Fruit fly (Drosophila melanogaster) whole organism, embryonic: ENCODE measurements around the gene opa.

Experiments used
- Antp ChIP-seq: fragments of 200-800 bp; sonication (Bioruptor generic); optimal IDR thresholded peaks from 3 replicates; lab custom pipeline; 2016; ENCODE audit warnings: missing biosample characterization, missing genetic modification characterization
- C15 ChIP-seq: fragments of 200-800 bp; sonication (Bioruptor generic); IDR thresholded peaks from 3 replicates; pipeline ENCODE4 v1.3.6; 2022; ENCODE audit warnings: missing biosample characterization, missing genetic modification characterization
- CG1024 ChIP-seq: fragments of 200-800 bp; sonication (Bioruptor generic); IDR thresholded peaks from 2 replicates; pipeline ENCODE4 v1.3.6; 2022; ENCODE audit warnings: missing biosample characterization, missing genetic modification characterization
- CG1529 ChIP-seq: fragments of 200-800 bp; sonication (Bioruptor generic); optimal IDR thresholded peaks from 3 replicates; lab custom pipeline; 2018; ENCODE audit warnings: missing biosample characterization, missing genetic modification characterization
- CG15514 ChIP-seq: fragments of 200-800 bp; sonication (Bioruptor generic); optimal IDR thresholded peaks from 3 replicates; lab custom pipeline; 2017; ENCODE audit warnings: missing biosample characterization, missing genetic modification characterization, mild to moderate bottlenecking, moderate library complexity, missing genetic modification reagents
- CG16815 ChIP-seq: fragments of 200-800 bp; sonication (Bioruptor generic); optimal IDR thresholded peaks from 3 replicates; lab custom pipeline; 2017; ENCODE audit warnings: missing biosample characterization, mild to moderate bottlenecking, missing genetic modification characterization
- CG17568 ChIP-seq: fragments of 200-800 bp; sonication (Bioruptor generic); optimal IDR thresholded peaks from 2 replicates; lab custom pipeline; 2018; ENCODE audit warnings: missing biosample characterization, mild to moderate bottlenecking, missing genetic modification characterization, moderate library complexity
- CG18262 ChIP-seq: fragments of 200-800 bp; optimal IDR thresholded peaks from 3 replicates; lab custom pipeline; 2019; ENCODE audit warnings: missing biosample characterization, mild to moderate bottlenecking, missing genetic modification characterization, moderate library complexity
- CG34376 ChIP-seq: fragments of 200-800 bp; sonication (Bioruptor generic); optimal IDR thresholded peaks from 2 replicates; lab custom pipeline; 2018; ENCODE audit warnings: missing biosample characterization, mild to moderate bottlenecking, missing genetic modification characterization
- CG34422 ChIP-seq: fragments of 200-800 bp; sonication (Bioruptor generic); IDR thresholded peaks from 3 replicates; pipeline ENCODE4 v1.3.6; 2022; ENCODE audit warnings: missing biosample characterization, missing genetic modification characterization
- CG3838 ChIP-seq: fragments of 200-800 bp; sonication (Bioruptor generic); optimal IDR thresholded peaks from 3 replicates; lab custom pipeline; 2016; ENCODE audit warnings: missing biosample characterization, missing genetic modification characterization
- CG7987 ChIP-seq: fragments of 200-800 bp; sonication (Bioruptor generic); optimal IDR thresholded peaks from 2 replicates; lab custom pipeline; 2018; ENCODE audit warnings: missing biosample characterization, mild to moderate bottlenecking, missing genetic modification characterization, moderate library complexity
- CTCF ChIP-seq: fragments of 200-800 bp; sonication (Bioruptor generic); optimal IDR thresholded peaks from 2 replicates; lab custom pipeline; 2017; ENCODE audit warnings: missing biosample characterization, mild to moderate bottlenecking, missing genetic modification characterization, moderate library complexity
- CrebB ChIP-seq: fragments of 200-800 bp; sonication (Bioruptor generic); optimal IDR thresholded peaks from 3 replicates; lab custom pipeline; 2018; ENCODE audit warnings: missing biosample characterization, mild to moderate bottlenecking, missing genetic modification characterization
- D19A ChIP-seq: fragments of 200-800 bp; optimal IDR thresholded peaks from 3 replicates; lab custom pipeline; 2019; ENCODE audit warnings: missing biosample characterization, mild to moderate bottlenecking, missing genetic modification characterization, moderate library complexity
- Dip3 ChIP-seq: fragments of 200-800 bp; sonication (Bioruptor generic); optimal IDR thresholded peaks from 3 replicates; lab custom pipeline; 2016; ENCODE audit warnings: missing biosample characterization, missing genetic modification characterization
- E2f1 ChIP-seq: fragments of 200-800 bp; sonication (Bioruptor generic); IDR thresholded peaks from 2 replicates; pipeline ENCODE4 v1.3.6; 2022; ENCODE audit warnings: missing biosample characterization, missing genetic modification characterization
- Fer1 ChIP-seq: fragments of 200-800 bp; sonication (Bioruptor generic); optimal IDR thresholded peaks from 2 replicates; lab custom pipeline; 2017; ENCODE audit warnings: missing biosample characterization, mild to moderate bottlenecking, missing genetic modification characterization
- HmgZ ChIP-seq: fragments of 200-800 bp; sonication (Bioruptor generic); optimal IDR thresholded peaks from 2 replicates; lab custom pipeline; 2018; ENCODE audit warnings: missing biosample characterization, mild to moderate bottlenecking, missing genetic modification characterization
- Lpt ChIP-seq: fragments of >200 bp; optimal IDR thresholded peaks from 2 replicates; lab custom pipeline; 2018; ENCODE audit warnings: missing biosample characterization, missing genetic modification characterization
- MBD-R2 ChIP-seq: fragments of 200-800 bp; sonication (Bioruptor generic); IDR thresholded peaks from 2 replicates; pipeline ENCODE4 v1.3.6; 2022; ENCODE audit warnings: missing biosample characterization, missing genetic modification characterization
- Med ChIP-seq: fragments of 200-800 bp; sonication (Bioruptor generic); peaks from one replicate; lab custom pipeline; 2016; ENCODE audit warnings: missing biosample characterization, missing genetic modification characterization, mild to moderate bottlenecking, inconsistent platforms, moderate library complexity
- Mes4 ChIP-seq: fragments of 200-800 bp; sonication (Bioruptor generic); optimal IDR thresholded peaks from 2 replicates; lab custom pipeline; 2016; ENCODE audit warnings: missing biosample characterization, missing genetic modification characterization
- Nf-YB ChIP-seq: fragments of 200-800 bp; sonication (Bioruptor generic); optimal IDR thresholded peaks from 3 replicates; lab custom pipeline; 2019; ENCODE audit warnings: missing biosample characterization, mild to moderate bottlenecking, missing genetic modification characterization, moderate library complexity
- Oaz ChIP-seq: fragments of 200-800 bp; sonication (Bioruptor generic); IDR thresholded peaks from 2 replicates; pipeline ENCODE4 v1.3.6; 2022; ENCODE audit warnings: missing biosample characterization, missing genetic modification characterization
- Oli ChIP-seq: fragments of 200-800 bp; sonication (Bioruptor generic); optimal IDR thresholded peaks from 2 replicates; lab custom pipeline; 2018; ENCODE audit warnings: missing biosample characterization, mild to moderate bottlenecking, missing genetic modification characterization, moderate library complexity
- Taf1 ChIP-seq: fragments of 200-800 bp; sonication (Bioruptor generic); IDR thresholded peaks from 2 replicates; pipeline ENCODE4 v1.3.6; 2022; ENCODE audit warnings: missing biosample characterization, missing genetic modification characterization
- Trl ChIP-seq, 3 experiments: fragments of >200 bp in 2 of 3; fragments of 200-800 bp in 1 of 3; sonication (Bioruptor generic) in 1 of 3; optimal IDR thresholded peaks; 2 replicates in 1 of 3; 3 replicates in 2 of 3; lab custom pipeline; 2016 to 2017; ENCODE audit warnings: missing biosample characterization in 1 of 3, missing genetic modification characterization in 1 of 3
- Usf ChIP-seq: fragments of 200-800 bp; sonication (Bioruptor generic); optimal IDR thresholded peaks from 2 replicates; lab custom pipeline; 2017; ENCODE audit warnings: missing genotype, missing biosample characterization, missing genetic modification characterization
- aop ChIP-seq: fragments of 200-800 bp; sonication (Bioruptor generic); IDR thresholded peaks from 2 replicates; pipeline ENCODE4 v1.3.6; 2022; ENCODE audit warnings: missing biosample characterization, missing genetic modification characterization
- ara ChIP-seq: fragments of 200-800 bp; sonication (Bioruptor generic); IDR thresholded peaks from 2 replicates; pipeline ENCODE4 v1.3.6; 2022; ENCODE audit warnings: missing biosample characterization, missing genetic modification characterization
- bab2 ChIP-seq: fragments of 200-800 bp; sonication (Bioruptor generic); optimal IDR thresholded peaks from 2 replicates; lab custom pipeline; 2016; ENCODE audit warnings: missing biosample characterization, missing genetic modification characterization
- bigmax ChIP-seq: fragments of 200-800 bp; sonication (Bioruptor generic); optimal IDR thresholded peaks from 2 replicates; lab custom pipeline; 2018; ENCODE audit warnings: missing biosample characterization, mild to moderate bottlenecking, missing genetic modification characterization
- btn ChIP-seq: fragments of 200-800 bp; sonication (Bioruptor generic); optimal IDR thresholded peaks from 2 replicates; lab custom pipeline; 2016; ENCODE audit warnings: missing biosample characterization, missing genetic modification characterization
- cato ChIP-seq: fragments of 200-800 bp; sonication (Bioruptor generic); optimal IDR thresholded peaks from 2 replicates; lab custom pipeline; 2016; ENCODE audit warnings: missing biosample characterization, missing genetic modification characterization, borderline replicate concordance
- corto ChIP-seq: fragments of 200-800 bp; sonication (Bioruptor generic); optimal IDR thresholded peaks from 2 replicates; lab custom pipeline; 2016; ENCODE audit warnings: missing biosample characterization, mild to moderate bottlenecking, missing genetic modification characterization, moderate library complexity
- crc ChIP-seq: fragments of 200-800 bp; sonication (Bioruptor generic); optimal IDR thresholded peaks from 2 replicates; lab custom pipeline; 2016; ENCODE audit warnings: missing biosample characterization, missing genetic modification characterization
- disco-r ChIP-seq: fragments of 200-800 bp; sonication (Bioruptor generic); optimal IDR thresholded peaks from 2 replicates; lab custom pipeline; 2016; ENCODE audit warnings: missing biosample characterization, missing genetic modification characterization
- dysf ChIP-seq: fragments of 200-800 bp; sonication (Bioruptor generic); IDR thresholded peaks from 3 replicates; pipeline ENCODE4 v1.3.6; 2022; ENCODE audit warnings: missing biosample characterization, missing genetic modification characterization
- fu2 ChIP-seq: fragments of 200-800 bp; sonication (Bioruptor generic); optimal IDR thresholded peaks from 2 replicates; lab custom pipeline; 2016; ENCODE audit warnings: missing biosample characterization, missing genetic modification characterization
- gsb-n ChIP-seq: fragments of 200-800 bp; sonication (Bioruptor generic); optimal IDR thresholded peaks from 3 replicates; lab custom pipeline; 2018; ENCODE audit warnings: missing biosample characterization, mild to moderate bottlenecking, missing genetic modification characterization
- jigr1 ChIP-seq: fragments of 200-800 bp; sonication (Bioruptor generic); IDR thresholded peaks from 3 replicates; pipeline ENCODE4 v1.3.6; 2022; ENCODE audit warnings: missing biosample characterization, missing genetic modification characterization
- p53 ChIP-seq: fragments of 200-800 bp; sonication (Bioruptor generic); optimal IDR thresholded peaks from 2 replicates; lab custom pipeline; 2016; ENCODE audit warnings: missing biosample characterization, missing genetic modification characterization
- phol ChIP-seq: fragments of 200-800 bp; sonication (Bioruptor generic); optimal IDR thresholded peaks from 3 replicates; lab custom pipeline; 2018; ENCODE audit warnings: missing biosample characterization, mild to moderate bottlenecking, missing genetic modification characterization, moderate library complexity
- pum ChIP-seq: fragments of 200-800 bp; sonication (Bioruptor generic); optimal IDR thresholded peaks from 2 replicates; lab custom pipeline; 2016; ENCODE audit warnings: missing biosample characterization, missing genetic modification characterization
- repo ChIP-seq: fragments of 200-800 bp; sonication (Bioruptor generic); optimal IDR thresholded peaks from 2 replicates; lab custom pipeline; 2016; ENCODE audit warnings: missing biosample characterization, missing genetic modification characterization
- ro ChIP-seq: fragments of 200-800 bp; sonication (Bioruptor generic); IDR thresholded peaks from 2 replicates; pipeline ENCODE4 v1.3.6; 2022; ENCODE audit warnings: missing biosample characterization, missing genetic modification characterization
- sens ChIP-seq: fragments of 200-800 bp; sonication (Bioruptor generic); peaks from one replicate; lab custom pipeline; 2016; ENCODE audit warnings: missing biosample characterization, missing genetic modification characterization
- slp2 ChIP-seq: fragments of 200-800 bp; sonication (Bioruptor generic); optimal IDR thresholded peaks from 2 replicates; lab custom pipeline; 2016; ENCODE audit warnings: missing biosample characterization, missing genetic modification characterization
- tna ChIP-seq: fragments of 200-800 bp; sonication (Bioruptor generic); IDR thresholded peaks from 2 replicates; pipeline ENCODE4 v1.3.6; 2022; ENCODE audit warnings: missing biosample characterization, missing genetic modification characterization; ENCODE audit not compliant: partially characterized antibody
- trh ChIP-seq: fragments of 200-800 bp; sonication (Bioruptor generic); optimal IDR thresholded peaks from 2 replicates; lab custom pipeline; 2016; ENCODE audit warnings: missing biosample characterization, missing genetic modification characterization
- zfh2 ChIP-seq: fragments of 200-800 bp; sonication (Bioruptor generic); optimal IDR thresholded peaks from 2 replicates; lab custom pipeline; 2016; ENCODE audit warnings: missing biosample characterization, missing genetic modification characterization

The opa gene

dm6 chr3R:4912130-4912549 is 59.5 kb downstream of the opa start (continued):
- TF ChIP-seq CG17568 (GFP tag; lab: Kevin White, UChicago), result no peak
- no peak for TF ChIP-seq CG3838 (GFP tag; lab: Kevin White, UChicago)
- TF ChIP-seq CG7987 (GFP tag; lab: Kevin White, UChicago), result peak; percentile 16
- peak; percentile 56 for TF ChIP-seq p53 (GFP tag; lab: Kevin White, UChicago)
- TF ChIP-seq bigmax (GFP tag; lab: Kevin White, UChicago), result no peak
- TF ChIP-seq CG34422 (GFP tag; lab: Robert Waterston, UW), result peak; percentile 78; the same call in 2 of the 3 replicates
- peak; percentile 51 for TF ChIP-seq CG16815 (GFP tag; lab: Kevin White, UChicago)
- peak; percentile 72 for TF ChIP-seq Taf1
- peak; percentile 59 for TF ChIP-seq E2f1
- peak; percentile 48 for TF ChIP-seq crc (GFP tag; lab: Kevin White, UChicago)
- TF ChIP-seq Med (GFP tag; lab: Kevin White, UChicago), result peak; percentile 97
- peak; percentile 67 for TF ChIP-seq Oli (tag; lab: Kevin White, UChicago)
- TF ChIP-seq slp2 (GFP tag; lab: Kevin White, UChicago), result peak; percentile 27
- peak; percentile 89 for TF ChIP-seq HmgZ (tag; lab: Kevin White, UChicago)
- peak; percentile 53; the same call in 1 of the 2 replicates for TF ChIP-seq MBD-R2 (GFP tag; lab: Robert Waterston, UW)
- TF ChIP-seq Oaz, result peak; percentile 37; the same call in 1 of the 2 replicates
- no peak for TF ChIP-seq jigr1
- peak; percentile 31; the same call in 1 of the 2 replicates for TF ChIP-seq CG1024 (GFP tag; lab: Robert Waterston, UW)
- peak; percentile 48 for TF ChIP-seq phol (tag; lab: Kevin White, UChicago)
- TF ChIP-seq Trl (optimal IDR thresholded peaks at IDR 0.05; lab: Kevin White, UChicago), result no peak
- TF ChIP-seq Trl (GFP tag; optimal IDR thresholded peaks at IDR 0.05; lab: Kevin White, UChicago), result peak; percentile 70
- TF ChIP-seq ara (GFP tag; lab: Robert Waterston, UW), result peak; percentile 50; the same call in 1 of the 2 replicates
- TF ChIP-seq zfh2, result peak; percentile 61
- TF ChIP-seq corto (GFP tag; lab: Kevin White, UChicago), result no peak
- TF ChIP-seq trh (GFP tag; lab: Kevin White, UChicago), result no peak
- TF ChIP-seq repo (GFP tag; lab: Kevin White, UChicago), result peak; percentile 56
- TF ChIP-seq CG18262, result peak; percentile 54
- TF ChIP-seq CrebB (tag; lab: Kevin White, UChicago), result peak; percentile 66
- peak; percentile 89 for TF ChIP-seq CG34376
- no peak for TF ChIP-seq aop (GFP tag; lab: Robert Waterston, UW)
- TF ChIP-seq CG15514 (GFP tag; lab: Kevin White, UChicago), result peak; percentile 57
- peak; percentile 80 for TF ChIP-seq dysf (GFP tag; lab: Robert Waterston, UW)
- peak; percentile 69 for TF ChIP-seq fu2 (GFP tag; lab: Kevin White, UChicago)
- TF ChIP-seq disco-r (GFP tag; lab: Kevin White, UChicago), result peak; percentile 5
- peak; percentile 80 for TF ChIP-seq Fer1 (GFP tag; lab: Kevin White, UChicago)
- TF ChIP-seq bab2 (GFP tag; lab: Kevin White, UChicago), result peak; percentile 71
- TF ChIP-seq pum (GFP tag; lab: Kevin White, UChicago), result peak; percentile 58
- peak; percentile 27 for TF ChIP-seq gsb-n (tag; lab: Kevin White, UChicago)
- peak; percentile 27 for TF ChIP-seq btn (GFP tag; lab: Kevin White, UChicago)
- TF ChIP-seq Mes4 (GFP tag; lab: Kevin White, UChicago), result peak; percentile 13
- no peak for TF ChIP-seq Lpt (GFP tag; lab: Kevin White, UChicago)
- TF ChIP-seq Nf-YB (GFP tag; lab: Kevin White, UChicago), result peak; percentile 4
- TF ChIP-seq Usf (GFP tag; lab: Kevin White, UChicago), result peak; percentile 39
- TF ChIP-seq sens (GFP tag; lab: Kevin White, UChicago), result peak; percentile 91
- peak; percentile 65 for TF ChIP-seq Dip3
- TF ChIP-seq Antp (GFP tag; lab: Kevin White, UChicago), result peak; percentile 73
- no peak; the same call in 1 of the 2 replicates for TF ChIP-seq ro
- TF ChIP-seq C15 (GFP tag; lab: Robert Waterston, UW), result no peak
- peak; percentile 21 for TF ChIP-seq CG1529 (GFP tag; lab: Kevin White, UChicago)
- TF ChIP-seq cato (GFP tag; lab: Kevin White, UChicago), result no peak
- no peak for TF ChIP-seq CTCF (GFP tag; lab: Kevin White, UChicago)
- peak; percentile 48 for TF ChIP-seq D19A (tag; lab: Kevin White, UChicago)
- no peak for TF ChIP-seq tna (GFP tag; lab: Robert Waterston, UW)
